Worm (Caenorhabditis elegans) whole organism, L3 larva: ENCODE measurements around the gene srh-213.

ENCODE experiments used
- aly-2 ChIP-seq: fragments of 150-350 bp; optimal IDR thresholded peaks from 2 replicates; lab custom pipeline; 2014; ENCODE audit warnings: missing biosample characterization, missing genetic modification characterization
- ama-1 ChIP-seq: fragments of 150-350 bp; optimal IDR thresholded peaks from 2 replicates; lab custom pipeline; 2018
- ceh-28 ChIP-seq: fragments of 150-350 bp; optimal IDR thresholded peaks from 2 replicates; lab custom pipeline; 2014; ENCODE audit warnings: missing biosample characterization, missing genetic modification reagents, missing genetic modification characterization
- daf-12 ChIP-seq: fragments of 150-350 bp; optimal IDR thresholded peaks from 2 replicates; lab custom pipeline; 2014; ENCODE audit warnings: missing biosample characterization, missing genetic modification reagents, missing genetic modification characterization
- elt-2 ChIP-seq: sonication (generic microtip); optimal IDR thresholded peaks from 2 replicates; lab custom pipeline; 2016; ENCODE audit warnings: missing genetic modification reagents, mild to moderate bottlenecking, missing genetic modification characterization, missing compliant biosample characterization
- fkh-10 ChIP-seq: sonication (generic microtip); optimal IDR thresholded peaks from 2 replicates; lab custom pipeline; 2017; ENCODE audit warnings: missing biosample characterization, missing genetic modification reagents, missing genetic modification characterization
- fkh-2 ChIP-seq: fragments of 150-350 bp; optimal IDR thresholded peaks from 2 replicates; lab custom pipeline; 2014; ENCODE audit warnings: missing biosample characterization, missing genetic modification reagents, missing genetic modification characterization
- fos-1 ChIP-seq: fragments of 150-350 bp; optimal IDR thresholded peaks from 2 replicates; lab custom pipeline; 2014; ENCODE audit warnings: missing biosample characterization, missing genetic modification characterization
- jun-1 ChIP-seq: fragments of 150-350 bp; optimal IDR thresholded peaks from 2 replicates; lab custom pipeline; 2014; ENCODE audit warnings: missing biosample characterization, missing genetic modification reagents, missing genetic modification characterization
- lin-15B ChIP-seq: fragments of 150-350 bp; optimal IDR thresholded peaks from 2 replicates; lab custom pipeline; 2014; ENCODE audit warnings: missing biosample characterization, missing genetic modification characterization
- lsy-12 ChIP-seq: sonication (generic microtip); optimal IDR thresholded peaks from 2 replicates; lab custom pipeline; 2016; ENCODE audit warnings: mild to moderate bottlenecking, missing genetic modification characterization, missing compliant biosample characterization
- mml-1 ChIP-seq: fragments of 150-350 bp; sonication (generic microtip); optimal IDR thresholded peaks from 3 replicates; lab custom pipeline; 2014; ENCODE audit warnings: missing biosample characterization, missing genetic modification characterization
- nfya-1 ChIP-seq: sonication (generic microtip); optimal IDR thresholded peaks from 2 replicates; lab custom pipeline; 2017; ENCODE audit warnings: missing genetic modification characterization, mild to moderate bottlenecking, missing compliant biosample characterization, antibody characterized with exemption, moderate library complexity; ENCODE audit not compliant: insufficient read depth
- nhr-12 ChIP-seq: fragments of 150-350 bp; optimal IDR thresholded peaks from 2 replicates; lab custom pipeline; 2014; ENCODE audit warnings: missing biosample characterization, missing genetic modification characterization
- nhr-23 ChIP-seq: fragments of 150-350 bp; optimal IDR thresholded peaks from 2 replicates; lab custom pipeline; 2014; ENCODE audit warnings: missing biosample characterization, missing genetic modification reagents, missing genetic modification characterization
- nhr-237 ChIP-seq: fragments of 150-350 bp; optimal IDR thresholded peaks from 2 replicates; lab custom pipeline; 2014; ENCODE audit warnings: missing biosample characterization, missing genetic modification characterization
- nhr-28 ChIP-seq: fragments of 150-350 bp; optimal IDR thresholded peaks from 2 replicates; lab custom pipeline; 2014; ENCODE audit warnings: missing biosample characterization, missing genetic modification characterization
- nhr-67 ChIP-seq: fragments of 150-350 bp; optimal IDR thresholded peaks from 2 replicates; lab custom pipeline; 2014; ENCODE audit warnings: missing biosample characterization, missing genetic modification characterization
- nhr-77 ChIP-seq: fragments of 150-350 bp; optimal IDR thresholded peaks from 2 replicates; lab custom pipeline; 2014; ENCODE audit warnings: missing biosample characterization, missing genetic modification characterization
- sea-2 ChIP-seq: fragments of 150-350 bp; sonication (generic microtip); optimal IDR thresholded peaks from 4 replicates; lab custom pipeline; 2014; ENCODE audit warnings: missing biosample characterization, missing genetic modification reagents, missing genetic modification characterization
- skn-1 ChIP-seq: fragments of 150-350 bp; optimal IDR thresholded peaks from 2 replicates; lab custom pipeline; 2014; ENCODE audit warnings: missing biosample characterization, missing genetic modification characterization
- tbx-2 ChIP-seq: sonication (generic microtip); optimal IDR thresholded peaks from 2 replicates; lab custom pipeline; 2016; ENCODE audit warnings: mild to moderate bottlenecking, missing genetic modification characterization, missing compliant biosample characterization
- zag-1 ChIP-seq: fragments of 150-350 bp; optimal IDR thresholded peaks from 2 replicates; lab custom pipeline; 2014; ENCODE audit warnings: missing biosample characterization, missing genetic modification characterization

srh-213 gene

ce11 chrV:3549553-3549952 is 45.3 kb downstream of the srh-213 start, which contains the start of gene sri-21:
Gene sri-21 (plus strand): TSS chrV:3549853.
- TF ChIP-seq nhr-28 (tag; lab: Kevin White, UChicago) (no peak), tbx-2 (tag; lab: Kevin White, UChicago) (no peak), ceh-28 (tag; lab: Kevin White, UChicago) (no peak), daf-12 (tag; lab: Kevin White, UChicago) (no peak), nhr-77 (tag; lab: Kevin White, UChicago) (no peak)

ce11 chrV:3548798-3549197 is 46.0 kb downstream of the srh-213 start, which contains the start of gene srw-130:
Gene srw-130 (minus strand): TSS chrV:3548898.
- TF ChIP-seq zag-1 (tag; lab: Kevin White, UChicago) (no peak), elt-2 (no peak), ama-1 (lab: Kevin White, UChicago) (no peak), nhr-237 (tag; lab: Kevin White, UChicago) (no peak), mml-1 (tag; lab: Kevin White, UChicago) (no peak)

ce11 chrV:3546517-3546916 is 48.3 kb downstream of the srh-213 start, which contains the start of gene srbc-68:
Gene srbc-68 (minus strand): TSS chrV:3546617.
- TF ChIP-seq nhr-23 (tag; lab: Kevin White, UChicago), result no peak
- TF ChIP-seq elt-2, result no peak
- TF ChIP-seq nhr-67, result no peak
- TF ChIP-seq ceh-28 (tag; lab: Kevin White, UChicago), result no peak

ce11 chrV:3543344-3543743 is 51.5 kb downstream of the srh-213 start, which contains the start of gene nhr-222:
Gene nhr-222 (minus strand): TSS chrV:3543444.
- TF ChIP-seq nfya-1 (no peak), sea-2 (GFP tag; lab: Kevin White, UChicago) (no peak), aly-2 (no peak), nhr-237 (tag; lab: Kevin White, UChicago) (no peak), skn-1 (tag; lab: Kevin White, UChicago) (no peak), zag-1 (tag; lab: Kevin White, UChicago) (no peak), jun-1 (no peak), nhr-67 (no peak), fos-1 (no peak), daf-12 (tag; lab: Kevin White, UChicago) (no peak), fkh-2 (tag; lab: Kevin White, UChicago) (no peak), lin-15B (tag; lab: Kevin White, UChicago) (no peak), fkh-10 (no peak), lsy-12 (tag; lab: Kevin White, UChicago) (no peak), nhr-12 (tag; lab: Kevin White, UChicago) (no peak), ceh-28 (tag; lab: Kevin White, UChicago) (no peak)
